Worm (Caenorhabditis elegans) whole organism, mixed stage, embryonic: ENCODE results near the gene srbc-39.

Experiments used
- ces-1 ChIP-seq: fragments of 150-350 bp; optimal IDR thresholded peaks from 2 replicates; lab custom pipeline; 2014; ENCODE audit warnings: missing biosample characterization, missing genetic modification reagents, missing genetic modification characterization
- elt-1 ChIP-seq: sonication (generic microtip); optimal IDR thresholded peaks from 2 replicates; lab custom pipeline; 2017; ENCODE audit warnings: missing genetic modification characterization, mild to moderate bottlenecking, missing compliant biosample characterization, antibody characterized with exemption, moderate library complexity, borderline replicate concordance; ENCODE audit not compliant: insufficient read depth
- elt-3 ChIP-seq: fragments of 150-350 bp; optimal IDR thresholded peaks from 2 replicates; lab custom pipeline; 2014; ENCODE audit warnings: missing biosample characterization, missing genetic modification characterization
- lin-32 ChIP-seq: fragments of 200-800 bp; sonication (Bioruptor generic); optimal IDR thresholded peaks from 2 replicates; lab custom pipeline; 2018; ENCODE audit warnings: mild to moderate bottlenecking, missing genetic modification characterization, missing compliant biosample characterization
- mls-2 ChIP-seq: sonication (generic microtip); optimal IDR thresholded peaks from 2 replicates; lab custom pipeline; 2016; ENCODE audit warnings: mild to moderate bottlenecking, missing genetic modification characterization, moderate library complexity, missing compliant biosample characterization
- nhr-237 ChIP-seq: fragments of 150-350 bp; optimal IDR thresholded peaks from 2 replicates; lab custom pipeline; 2014; ENCODE audit warnings: missing biosample characterization, missing genetic modification characterization
- pha-4 ChIP-seq: fragments of 150-350 bp; optimal IDR thresholded peaks from 2 replicates; lab custom pipeline; 2018; ENCODE audit warnings: missing biosample characterization, missing genetic modification reagents, missing genetic modification characterization
- snpc-4 ChIP-seq: fragments of 150-350 bp; optimal IDR thresholded peaks from 2 replicates; lab custom pipeline; 2014; ENCODE audit warnings: missing biosample characterization, missing genetic modification characterization
- unc-39 ChIP-seq: fragments of 150-350 bp; optimal IDR thresholded peaks from 2 replicates; lab custom pipeline; 2014; ENCODE audit warnings: missing biosample characterization, missing genetic modification characterization
- unc-62 ChIP-seq: fragments of 150-350 bp; optimal IDR thresholded peaks from 2 replicates; lab custom pipeline; 2014; ENCODE audit warnings: missing biosample characterization, missing genetic modification reagents, missing genetic modification characterization
- zip-8 ChIP-seq: fragments of 150-350 bp; optimal IDR thresholded peaks from 2 replicates; lab custom pipeline; 2014; ENCODE audit warnings: missing biosample characterization, missing genetic modification characterization
- ztf-11 ChIP-seq: fragments of 150-350 bp; optimal IDR thresholded peaks from 2 replicates; lab custom pipeline; 2014; ENCODE audit warnings: missing biosample characterization, missing genetic modification characterization

ce11 chrV:756169-756568, 47.3 kb downstream of the srbc-39 start, which contains the start of gene str-20:
- TF ChIP-seq nhr-237 (tag; lab: Kevin White, UChicago) (no peak), pha-4 (tag; lab: Kevin White, UChicago) (no peak), snpc-4 (no peak), mls-2 (tag; lab: Kevin White, UChicago) (no peak), zip-8 (tag; lab: Kevin White, UChicago) (no peak), unc-39 (no peak), elt-3 (no peak), elt-1 (tag; lab: Kevin White, UChicago) (no peak), lin-32 (GFP tag; lab: Kevin White, UChicago) (no peak), ces-1 (no peak), ztf-11 (tag; lab: Kevin White, UChicago) (no peak), unc-62 (GFP tag; lab: Kevin White, UChicago) (no peak)
